Fruit fly (Drosophila melanogaster) whole organism, embryonic: Measurements from ENCODE around the gene CG40045.
A peak's percentile ranks its signal among the peaks of the same experiment; 100 is the strongest.

Experiments
- Bteb2 ChIP-seq: fragments of 200-800 bp; sonication (Bioruptor generic); optimal IDR thresholded peaks from 2 replicates; lab custom pipeline; 2016; ENCODE audit warnings: missing biosample characterization, missing genetic modification characterization
- CG1024 ChIP-seq: fragments of 200-800 bp; sonication (Bioruptor generic); IDR thresholded peaks from 2 replicates; pipeline ENCODE4 v1.3.6; 2022; ENCODE audit warnings: missing biosample characterization, missing genetic modification characterization
- CG10321 ChIP-seq: fragments of 200-800 bp; sonication (Bioruptor generic); IDR thresholded peaks from 2 replicates; pipeline ENCODE4 v1.3.6; 2022; ENCODE audit warnings: missing biosample characterization, missing genetic modification characterization
- CG11247 ChIP-seq: fragments of 200-800 bp; sonication (Bioruptor generic); IDR thresholded peaks from 2 replicates; pipeline ENCODE4 v1.3.6; 2022; ENCODE audit warnings: missing biosample characterization, missing genetic modification characterization
- CG12391 ChIP-seq: fragments of 200-800 bp; sonication (Bioruptor generic); optimal IDR thresholded peaks from 3 replicates; lab custom pipeline; 2018; ENCODE audit warnings: missing biosample characterization, mild to moderate bottlenecking, missing genetic modification characterization, moderate library complexity
- CG13775 ChIP-seq: fragments of 200-800 bp; sonication (Bioruptor generic); optimal IDR thresholded peaks from 3 replicates; lab custom pipeline; 2017; ENCODE audit warnings: missing biosample characterization, mild to moderate bottlenecking, missing genetic modification characterization
- CG14965 ChIP-seq: fragments of 200-800 bp; sonication (Bioruptor generic); optimal IDR thresholded peaks from 2 replicates; lab custom pipeline; 2016; ENCODE audit warnings: missing biosample characterization, missing genetic modification characterization, borderline replicate concordance
- CG15601 ChIP-seq: fragments of 200-800 bp; sonication (Bioruptor generic); optimal IDR thresholded peaks from 3 replicates; lab custom pipeline; 2019; ENCODE audit warnings: missing biosample characterization, mild to moderate bottlenecking, missing genetic modification characterization, moderate library complexity
- CG1603 ChIP-seq: fragments of 200-800 bp; sonication (Bioruptor generic); optimal IDR thresholded peaks from 2 replicates; lab custom pipeline; 2019; ENCODE audit warnings: missing biosample characterization, mild to moderate bottlenecking, missing genetic modification characterization, moderate library complexity
- CG16863 ChIP-seq: fragments of 200-800 bp; sonication (Bioruptor generic); optimal IDR thresholded peaks from 3 replicates; lab custom pipeline; 2016; ENCODE audit warnings: missing biosample characterization, missing genetic modification characterization
- CG17802 ChIP-seq: fragments of 200-800 bp; sonication (Bioruptor generic); optimal IDR thresholded peaks from 2 replicates; lab custom pipeline; 2018; ENCODE audit warnings: missing biosample characterization, mild to moderate bottlenecking, missing genetic modification characterization, moderate library complexity
- CG1832 ChIP-seq: fragments of 200-800 bp; sonication (Bioruptor generic); optimal IDR thresholded peaks from 2 replicates; lab custom pipeline; 2017; ENCODE audit warnings: missing biosample characterization, mild to moderate bottlenecking, missing genetic modification characterization, inconsistent platforms
- CG2678 ChIP-seq: fragments of 200-800 bp; sonication (Bioruptor generic); optimal IDR thresholded peaks from 3 replicates; lab custom pipeline; 2019; ENCODE audit warnings: missing biosample characterization, mild to moderate bottlenecking, missing genetic modification characterization, moderate library complexity
- CG30020 ChIP-seq: fragments of 200-800 bp; optimal IDR thresholded peaks from 2 replicates; lab custom pipeline; 2019; ENCODE audit warnings: missing biosample characterization, mild to moderate bottlenecking, missing genetic modification characterization, moderate library complexity
- CG5245 ChIP-seq: fragments of 200-800 bp; sonication (Bioruptor generic); optimal IDR thresholded peaks from 3 replicates; lab custom pipeline; 2016; ENCODE audit warnings: missing biosample characterization, missing genetic modification characterization
- CG6175 ChIP-seq: fragments of 200-800 bp; sonication (Bioruptor generic); IDR thresholded peaks from 3 replicates; pipeline ENCODE4 v1.3.6; 2022; ENCODE audit warnings: missing biosample characterization, missing genetic modification characterization
- CG6854 ChIP-seq: fragments of 200-800 bp; sonication (Bioruptor generic); optimal IDR thresholded peaks from 3 replicates; lab custom pipeline; 2017; ENCODE audit warnings: missing biosample characterization, mild to moderate bottlenecking, missing genetic modification characterization
- CG7357 ChIP-seq: fragments of 200-800 bp; sonication (Bioruptor generic); IDR thresholded peaks from 3 replicates; pipeline ENCODE4 v1.3.6; 2022; ENCODE audit warnings: missing biosample characterization, missing genetic modification characterization
- CG8089 ChIP-seq: fragments of 200-800 bp; sonication (Bioruptor generic); optimal IDR thresholded peaks from 3 replicates; lab custom pipeline; 2016; ENCODE audit warnings: missing biosample characterization, missing genetic modification characterization
- Dek ChIP-seq: fragments of 200-800 bp; sonication (Bioruptor generic); optimal IDR thresholded peaks from 3 replicates; lab custom pipeline; 2019; ENCODE audit warnings: missing biosample characterization, mild to moderate bottlenecking, missing genetic modification characterization, moderate library complexity
- Dfd ChIP-seq, 2 experiments: fragments of >200 bp; optimal IDR thresholded peaks; 2 replicates each; lab custom pipeline; 2017; ENCODE audit warnings: missing biosample characterization in 2 of 2, missing genetic modification characterization in 2 of 2
- Doc3 ChIP-seq: fragments of 200-800 bp; sonication (Bioruptor generic); IDR thresholded peaks from 3 replicates; pipeline ENCODE4 v1.3.6; 2022; ENCODE audit warnings: missing biosample characterization, missing genetic modification characterization; ENCODE audit not compliant: partially characterized antibody
- Elba2 ChIP-seq: fragments of 200-800 bp; sonication (Bioruptor generic); optimal IDR thresholded peaks from 3 replicates; lab custom pipeline; 2016; ENCODE audit warnings: missing biosample characterization, missing genetic modification characterization
- Ets65A ChIP-seq: fragments of 200-800 bp; sonication (Bioruptor generic); peaks from one replicate; lab custom pipeline; 2016; ENCODE audit warnings: missing biosample characterization, missing genetic modification characterization
- HLHmδ ChIP-seq: fragments of 200-800 bp; sonication (Bioruptor generic); optimal IDR thresholded peaks from 2 replicates; lab custom pipeline; 2018; ENCODE audit warnings: missing biosample characterization, mild to moderate bottlenecking, missing genetic modification characterization, moderate library complexity
- ara ChIP-seq: fragments of 200-800 bp; sonication (Bioruptor generic); IDR thresholded peaks from 2 replicates; pipeline ENCODE4 v1.3.6; 2022; ENCODE audit warnings: missing biosample characterization, missing genetic modification characterization
- cwo ChIP-seq: fragments of 200-800 bp; sonication (Bioruptor generic); optimal IDR thresholded peaks from 3 replicates; lab custom pipeline; 2017; ENCODE audit warnings: missing biosample characterization, missing genetic modification characterization, mild to moderate bottlenecking, moderate library complexity, missing genetic modification reagents
- danr ChIP-seq: fragments of 200-800 bp; sonication (Bioruptor generic); IDR thresholded peaks from 2 replicates; pipeline ENCODE4 v1.3.6; 2022; ENCODE audit warnings: missing biosample characterization, missing genetic modification characterization
- dmrt11E ChIP-seq: fragments of 200-800 bp; sonication (Bioruptor generic); optimal IDR thresholded peaks from 3 replicates; lab custom pipeline; 2018; ENCODE audit warnings: missing biosample characterization, mild to moderate bottlenecking, missing genetic modification characterization, moderate library complexity
- exex ChIP-seq: fragments of 200-800 bp; sonication (Bioruptor generic); optimal IDR thresholded peaks from 4 replicates; lab custom pipeline; 2018; ENCODE audit warnings: missing biosample characterization, mild to moderate bottlenecking, missing genetic modification characterization, moderate library complexity
- eyg ChIP-seq: fragments of 200-800 bp; sonication (Bioruptor generic); optimal IDR thresholded peaks from 3 replicates; lab custom pipeline; 2016; ENCODE audit warnings: missing biosample characterization, missing genetic modification characterization
- gro ChIP-seq: fragments of 200-800 bp; sonication (Bioruptor generic); optimal IDR thresholded peaks from 2 replicates; lab custom pipeline; 2016; ENCODE audit warnings: missing biosample characterization, missing genetic modification characterization
- peb ChIP-seq: fragments of 200-800 bp; sonication (Bioruptor generic); IDR thresholded peaks from 2 replicates; pipeline ENCODE4 v1.3.6; 2022; ENCODE audit warnings: missing biosample characterization, missing genetic modification characterization
- ssp ChIP-seq: fragments of 200-800 bp; sonication (Bioruptor generic); IDR thresholded peaks from 2 replicates; pipeline ENCODE4 v1.3.6; 2022; ENCODE audit warnings: missing biosample characterization, missing genetic modification characterization
- tll ChIP-seq, 2 experiments: fragments of 200-800 bp in 1 of 2; fragments of >200 bp in 1 of 2; sonication (Bioruptor generic) in 1 of 2; optimal IDR thresholded peaks; 2 replicates each; lab custom pipeline; 2017 to 2019; ENCODE audit warnings: missing biosample characterization in 2 of 2, missing genetic modification characterization in 2 of 2, mild to moderate bottlenecking in 1 of 2, moderate library complexity in 1 of 2

Gene CG40045

DNA sequence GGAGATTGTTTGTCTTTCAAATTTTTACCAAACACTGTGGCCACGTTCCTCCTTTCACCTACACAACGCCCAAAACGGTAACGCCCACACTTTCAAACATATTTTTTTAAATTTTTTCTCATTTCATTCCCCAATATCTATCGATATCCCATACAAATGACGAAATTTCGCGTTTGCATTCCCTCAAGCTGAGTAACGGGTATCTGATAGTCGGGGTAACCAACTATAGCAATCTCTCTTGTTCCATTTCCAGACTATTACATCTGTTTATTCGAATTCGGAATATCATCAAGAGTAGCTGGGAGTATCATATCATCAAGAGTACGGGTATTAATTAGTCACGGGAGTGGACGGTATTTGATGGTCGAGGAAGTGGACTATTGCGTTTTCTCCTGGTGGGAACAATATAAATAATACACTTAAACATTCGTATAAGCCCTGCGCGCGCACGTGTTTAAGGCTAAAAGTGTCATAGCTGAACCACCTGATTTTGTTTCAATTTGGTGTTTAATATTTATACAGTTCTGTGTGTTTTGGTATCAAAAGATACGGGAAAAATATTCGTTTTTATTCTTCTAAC is 45.5 kb downstream of the CG40045 start, which contains the start of gene Snap25 (continued):
- no peak for TF ChIP-seq CG5245 (GFP tag; lab: Kevin White, UChicago)
- no peak for TF ChIP-seq gro (GFP tag; lab: Kevin White, UChicago)
- TF ChIP-seq CG1024, result peak; percentile 77
- TF ChIP-seq Doc3, result no peak

DNA sequence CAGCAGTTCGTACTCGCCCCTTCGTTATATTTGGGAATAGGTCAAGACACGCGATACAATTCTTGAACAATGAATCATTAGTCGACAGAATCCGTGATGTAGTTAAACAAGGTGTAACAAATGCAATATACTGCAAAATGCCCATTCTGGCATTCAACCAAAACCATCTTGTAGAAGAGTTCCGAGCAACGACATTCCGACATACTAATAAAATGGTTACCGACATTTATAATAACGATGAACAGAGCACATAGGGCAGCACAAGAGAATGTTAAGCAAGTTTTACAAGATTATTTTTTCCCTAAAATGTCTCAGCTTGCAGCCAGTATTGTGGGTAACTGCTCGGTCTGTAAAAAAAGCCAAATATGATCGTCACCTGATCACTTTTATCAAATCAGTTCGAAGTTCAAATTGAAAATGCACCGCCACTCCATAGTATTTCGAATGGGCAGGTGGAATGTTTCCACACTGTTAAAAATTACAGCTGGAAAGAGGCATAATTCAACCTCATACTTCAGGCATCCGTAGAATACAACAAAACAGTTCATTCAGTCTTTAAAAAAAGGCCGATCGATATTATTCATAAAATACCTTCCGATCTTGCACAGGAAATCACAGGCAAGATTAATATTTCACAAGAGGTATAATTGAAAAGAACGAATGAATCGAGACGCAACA is 54.8 kb downstream of the CG40045 start:
- no peak for TF ChIP-seq exex (tag; lab: Kevin White, UChicago)
- TF ChIP-seq ssp (GFP tag; lab: Robert Waterston, UW), result peak; percentile 69
- peak; percentile 19 for TF ChIP-seq Ets65A
- TF ChIP-seq peb (GFP tag; lab: Robert Waterston, UW), result no peak
- no peak for TF ChIP-seq eyg (GFP tag; lab: Kevin White, UChicago)
- peak; percentile 95 for TF ChIP-seq CG8089 (GFP tag; lab: Kevin White, UChicago)
- TF ChIP-seq CG16863 (GFP tag; lab: Kevin White, UChicago), result no peak
- no peak for TF ChIP-seq CG10321 (GFP tag; lab: Robert Waterston, UW)
- no peak for TF ChIP-seq CG14965 (GFP tag; lab: Kevin White, UChicago)
- TF ChIP-seq dmrt11E, result no peak
- TF ChIP-seq CG6854 (GFP tag; lab: Kevin White, UChicago), result no peak
- no peak for TF ChIP-seq danr (GFP tag; lab: Robert Waterston, UW)
- no peak for TF ChIP-seq CG15601 (tag; lab: Kevin White, UChicago)
- no peak for TF ChIP-seq Dfd (GFP tag; optimal IDR thresholded peaks at IDR 0.05; lab: Kevin White, UChicago)
- no peak for TF ChIP-seq CG6175 (GFP tag; lab: Robert Waterston, UW)
- TF ChIP-seq tll (GFP tag; optimal IDR thresholded peaks at IDR 0.05; lab: Kevin White, UChicago), result no peak
- peak; percentile 27 for TF ChIP-seq CG17802 (tag; lab: Kevin White, UChicago)
- TF ChIP-seq CG12391, result no peak
- TF ChIP-seq ara (GFP tag; lab: Robert Waterston, UW), result no peak
- TF ChIP-seq CG1832, result no peak
- 0 out of 3 replicates have a peak, but pooled peaks have one; percentile 17 for TF ChIP-seq CG7357 (GFP tag; lab: Robert Waterston, UW)
- no peak for TF ChIP-seq Dek (tag; lab: Kevin White, UChicago)
- no peak for TF ChIP-seq CG11247
- TF ChIP-seq CG30020 (tag; lab: Kevin White, UChicago), result peak; percentile 60
- TF ChIP-seq HLHmδ (GFP tag; lab: Kevin White, UChicago), result no peak
- no peak for TF ChIP-seq Bteb2 (GFP tag; lab: Kevin White, UChicago)
- no peak for TF ChIP-seq CG2678 (tag; lab: Kevin White, UChicago)
- peak; percentile 33 for TF ChIP-seq CG1603 (tag; lab: Kevin White, UChicago)
- TF ChIP-seq CG1024, result peak; percentile 78
- no peak for TF ChIP-seq Elba2 (GFP tag; lab: Kevin White, UChicago)
- TF ChIP-seq CG13775 (GFP tag; lab: Kevin White, UChicago), result no peak
- TF ChIP-seq cwo (GFP tag; lab: Kevin White, UChicago), result no peak
- TF ChIP-seq, all 482 proteins: peak for 8
